Fruit fly (Drosophila melanogaster) whole organism, embryonic: ENCODE results near the gene Fibp.

Experiments
- CG10321 ChIP-seq: fragments of 200-800 bp; sonication (Bioruptor generic); IDR thresholded peaks from 2 replicates; pipeline ENCODE4 v1.3.6; 2022; ENCODE audit warnings: missing biosample characterization, missing genetic modification characterization
- CG10543 ChIP-seq: fragments of 200-800 bp; sonication (Bioruptor generic); optimal IDR thresholded peaks from 3 replicates; lab custom pipeline; 2017; ENCODE audit warnings: missing biosample characterization, mild to moderate bottlenecking, missing genetic modification characterization, moderate library complexity
- CG12236 ChIP-seq: fragments of 200-800 bp; sonication (Bioruptor generic); optimal IDR thresholded peaks from 2 replicates; lab custom pipeline; 2016; ENCODE audit warnings: missing biosample characterization, missing genetic modification characterization
- CG13296 ChIP-seq: fragments of 200-800 bp; sonication (Bioruptor generic); optimal IDR thresholded peaks from 3 replicates; lab custom pipeline; 2018; ENCODE audit warnings: missing biosample characterization, mild to moderate bottlenecking, missing genetic modification characterization
- CG15514 ChIP-seq: fragments of 200-800 bp; sonication (Bioruptor generic); optimal IDR thresholded peaks from 3 replicates; lab custom pipeline; 2017; ENCODE audit warnings: missing biosample characterization, missing genetic modification characterization, mild to moderate bottlenecking, moderate library complexity, missing genetic modification reagents
- CG17359 ChIP-seq: fragments of 200-800 bp; sonication (Bioruptor generic); optimal IDR thresholded peaks from 3 replicates; lab custom pipeline; 2018; ENCODE audit warnings: missing biosample characterization, mild to moderate bottlenecking, missing genetic modification characterization, moderate library complexity
- CG17361 ChIP-seq: fragments of 200-800 bp; sonication (Bioruptor generic); IDR thresholded peaks from 3 replicates; pipeline ENCODE4 v1.3.6; 2022; ENCODE audit warnings: missing biosample characterization, missing genetic modification characterization
- CG2202 ChIP-seq: fragments of 200-800 bp; sonication (Bioruptor generic); optimal IDR thresholded peaks from 2 replicates; lab custom pipeline; 2018; ENCODE audit warnings: missing biosample characterization, mild to moderate bottlenecking, missing genetic modification characterization
- CG34422 ChIP-seq: fragments of 200-800 bp; sonication (Bioruptor generic); IDR thresholded peaks from 3 replicates; pipeline ENCODE4 v1.3.6; 2022; ENCODE audit warnings: missing biosample characterization, missing genetic modification characterization
- CG4360 ChIP-seq: fragments of 200-800 bp; sonication (Bioruptor generic); IDR thresholded peaks from 2 replicates; pipeline ENCODE4 v1.3.6; 2022; ENCODE audit warnings: missing biosample characterization, missing genetic modification characterization
- CG4820 ChIP-seq: fragments of 200-800 bp; sonication (Bioruptor generic); optimal IDR thresholded peaks from 3 replicates; lab custom pipeline; 2016; ENCODE audit warnings: missing biosample characterization, missing genetic modification characterization
- CG9215 ChIP-seq: fragments of 200-800 bp; sonication (Bioruptor generic); IDR thresholded peaks from 2 replicates; pipeline ENCODE4 v1.3.6; 2022; ENCODE audit warnings: missing biosample characterization, missing genetic modification characterization
- Deaf1 ChIP-seq: fragments of 200-800 bp; optimal IDR thresholded peaks from 3 replicates; lab custom pipeline; 2019; ENCODE audit warnings: missing biosample characterization, mild to moderate bottlenecking, missing genetic modification characterization, moderate library complexity
- E2f1 ChIP-seq: fragments of 200-800 bp; sonication (Bioruptor generic); IDR thresholded peaks from 2 replicates; pipeline ENCODE4 v1.3.6; 2022; ENCODE audit warnings: missing biosample characterization, missing genetic modification characterization
- E2f2 ChIP-seq: fragments of 200-800 bp; sonication (Bioruptor generic); IDR thresholded peaks from 2 replicates; pipeline ENCODE4 v1.3.6; 2022; ENCODE audit warnings: missing biosample characterization, missing genetic modification characterization
- Gsc ChIP-seq: fragments of 200-800 bp; sonication (Bioruptor generic); IDR thresholded peaks from 2 replicates; pipeline ENCODE4 v1.3.6; 2022; ENCODE audit warnings: missing biosample characterization, missing genetic modification characterization
- HLH4C ChIP-seq: fragments of 200-800 bp; sonication (Bioruptor generic); IDR thresholded peaks from 3 replicates; pipeline ENCODE4 v1.3.6; 2022; ENCODE audit warnings: missing biosample characterization, missing genetic modification characterization; ENCODE audit not compliant: partially characterized antibody
- MBD-R2 ChIP-seq: fragments of 200-800 bp; sonication (Bioruptor generic); IDR thresholded peaks from 2 replicates; pipeline ENCODE4 v1.3.6; 2022; ENCODE audit warnings: missing biosample characterization, missing genetic modification characterization
- MESR4 ChIP-seq: fragments of 200-800 bp; sonication (Bioruptor generic); optimal IDR thresholded peaks from 2 replicates; lab custom pipeline; 2018; ENCODE audit warnings: missing biosample characterization, mild to moderate bottlenecking, missing genetic modification characterization, moderate library complexity
- Med ChIP-seq: fragments of 200-800 bp; sonication (Bioruptor generic); peaks from one replicate; lab custom pipeline; 2016; ENCODE audit warnings: missing biosample characterization, missing genetic modification characterization, mild to moderate bottlenecking, inconsistent platforms, moderate library complexity
- NFAT ChIP-seq: fragments of 200-800 bp; sonication (Bioruptor generic); IDR thresholded peaks from 2 replicates; pipeline ENCODE4 v1.3.6; 2022; ENCODE audit warnings: missing biosample characterization, missing genetic modification characterization
- Sry-δ ChIP-seq: fragments of 200-800 bp; sonication (Bioruptor generic); optimal IDR thresholded peaks from 2 replicates; lab custom pipeline; 2016; ENCODE audit warnings: missing biosample characterization, missing genetic modification characterization
- Trl ChIP-seq, 3 experiments: fragments of >200 bp in 2 of 3; fragments of 200-800 bp in 1 of 3; sonication (Bioruptor generic) in 1 of 3; optimal IDR thresholded peaks; 2 replicates in 1 of 3; 3 replicates in 2 of 3; lab custom pipeline; 2016 to 2017; ENCODE audit warnings: missing biosample characterization in 1 of 3, missing genetic modification characterization in 1 of 3
- YL-1 ChIP-seq: fragments of 200-800 bp; sonication (Bioruptor generic); optimal IDR thresholded peaks from 3 replicates; lab custom pipeline; 2017; ENCODE audit warnings: missing biosample characterization, mild to moderate bottlenecking, missing genetic modification characterization
- amos ChIP-seq: fragments of 200-800 bp; sonication (Bioruptor generic); IDR thresholded peaks from 2 replicates; pipeline ENCODE4 v1.3.6; 2022; ENCODE audit warnings: missing biosample characterization, missing genetic modification characterization; ENCODE audit not compliant: partially characterized antibody
- ato ChIP-seq: fragments of 200-800 bp; sonication (Bioruptor generic); IDR thresholded peaks from 2 replicates; pipeline ENCODE4 v1.3.6; 2022; ENCODE audit warnings: missing biosample characterization, missing genetic modification characterization; ENCODE audit not compliant: partially characterized antibody
- cg ChIP-seq: fragments of 200-800 bp; sonication (Bioruptor generic); optimal IDR thresholded peaks from 3 replicates; lab custom pipeline; 2019; ENCODE audit warnings: missing biosample characterization, mild to moderate bottlenecking, missing genetic modification characterization, moderate library complexity
- chinmo ChIP-seq: fragments of 200-800 bp; sonication (Bioruptor generic); IDR thresholded peaks from 4 replicates; pipeline ENCODE4 v1.3.6; 2022; ENCODE audit warnings: missing biosample characterization, missing genetic modification characterization; ENCODE audit not compliant: partially characterized antibody
- crol ChIP-seq: fragments of 200-800 bp; sonication (Bioruptor generic); IDR thresholded peaks from 2 replicates; pipeline ENCODE4 v1.3.6; 2022; ENCODE audit warnings: missing biosample characterization, missing genetic modification characterization
- ewg ChIP-seq: fragments of 200-800 bp; sonication (Bioruptor generic); optimal IDR thresholded peaks from 3 replicates; lab custom pipeline; 2017; ENCODE audit warnings: mild to moderate bottlenecking, missing biosample characterization, missing genetic modification reagents, missing genetic modification characterization
- gce ChIP-seq: fragments of 200-800 bp; sonication (Bioruptor generic); IDR thresholded peaks from 3 replicates; pipeline ENCODE4 v1.3.6; 2022; ENCODE audit warnings: missing biosample characterization, missing genetic modification characterization
- gcm2 ChIP-seq: fragments of 200-800 bp; sonication (Bioruptor generic); optimal IDR thresholded peaks from 2 replicates; lab custom pipeline; 2016; ENCODE audit warnings: missing biosample characterization, missing genetic modification characterization
- gfzf ChIP-seq: fragments of 200-800 bp; sonication (Bioruptor generic); optimal IDR thresholded peaks from 2 replicates; lab custom pipeline; 2016; ENCODE audit warnings: missing biosample characterization, mild to moderate bottlenecking, missing genetic modification characterization, moderate library complexity
- grau ChIP-seq: fragments of 200-800 bp; optimal IDR thresholded peaks from 3 replicates; lab custom pipeline; 2019; ENCODE audit warnings: missing biosample characterization, mild to moderate bottlenecking, missing genetic modification characterization, moderate library complexity
- gt ChIP-seq: fragments of 200-800 bp; sonication (Bioruptor generic); IDR thresholded peaks from 2 replicates; pipeline ENCODE4 v1.3.6; 2022; ENCODE audit warnings: missing biosample characterization, missing genetic modification characterization
- jumu ChIP-seq: fragments of 200-800 bp; sonication (Bioruptor generic); optimal IDR thresholded peaks from 3 replicates; lab custom pipeline; 2016; ENCODE audit warnings: missing biosample characterization, missing genetic modification characterization
- nerfin-1 ChIP-seq: fragments of 200-800 bp; sonication (Bioruptor generic); optimal IDR thresholded peaks from 3 replicates; lab custom pipeline; 2019; ENCODE audit warnings: missing biosample characterization, mild to moderate bottlenecking, missing genetic modification characterization, moderate library complexity
- nom ChIP-seq: fragments of 200-800 bp; sonication (Bioruptor generic); optimal IDR thresholded peaks from 2 replicates; lab custom pipeline; 2017; ENCODE audit warnings: missing biosample characterization, missing genetic modification characterization, mild to moderate bottlenecking, moderate library complexity, missing genetic modification reagents
- pfk ChIP-seq: fragments of 200-800 bp; sonication (Bioruptor generic); optimal IDR thresholded peaks from 2 replicates; lab custom pipeline; 2018; ENCODE audit warnings: missing biosample characterization, mild to moderate bottlenecking, missing genetic modification characterization, moderate library complexity
- pzg ChIP-seq: fragments of 200-800 bp; sonication (Bioruptor generic); optimal IDR thresholded peaks from 3 replicates; lab custom pipeline; 2018; ENCODE audit warnings: missing biosample characterization, mild to moderate bottlenecking, missing genetic modification characterization, moderate library complexity
- rib ChIP-seq: fragments of 200-800 bp; sonication (Bioruptor generic); IDR thresholded peaks from 2 replicates; pipeline ENCODE4 v1.3.6; 2022; ENCODE audit warnings: missing biosample characterization, missing genetic modification characterization
- ro ChIP-seq: fragments of 200-800 bp; sonication (Bioruptor generic); IDR thresholded peaks from 2 replicates; pipeline ENCODE4 v1.3.6; 2022; ENCODE audit warnings: missing biosample characterization, missing genetic modification characterization
- sim ChIP-seq: fragments of 200-800 bp; sonication (Bioruptor generic); IDR thresholded peaks from 2 replicates; pipeline ENCODE4 v1.3.6; 2022; ENCODE audit warnings: missing biosample characterization, missing genetic modification characterization
- sisA ChIP-seq: fragments of 200-800 bp; sonication (Bioruptor generic); IDR thresholded peaks from 2 replicates; pipeline ENCODE4 v1.3.6; 2022; ENCODE audit warnings: missing biosample characterization, missing genetic modification characterization
- slou ChIP-seq: fragments of 200-800 bp; sonication (Bioruptor generic); optimal IDR thresholded peaks from 3 replicates; lab custom pipeline; 2016; ENCODE audit warnings: missing biosample characterization, missing genetic modification characterization
- so ChIP-seq: fragments of 200-800 bp; sonication (Bioruptor generic); IDR thresholded peaks from 3 replicates; pipeline ENCODE4 v1.3.6; 2022; ENCODE audit warnings: missing biosample characterization, missing genetic modification characterization
- trh ChIP-seq: fragments of 200-800 bp; sonication (Bioruptor generic); optimal IDR thresholded peaks from 2 replicates; lab custom pipeline; 2016; ENCODE audit warnings: missing biosample characterization, missing genetic modification characterization
- usp ChIP-seq: fragments of >200 bp; optimal IDR thresholded peaks from 2 replicates; lab custom pipeline; 2017; ENCODE audit warnings: missing biosample characterization, missing genetic modification characterization
- zf30C ChIP-seq: fragments of 200-800 bp; sonication (Bioruptor generic); optimal IDR thresholded peaks from 3 replicates; lab custom pipeline; 2018; ENCODE audit warnings: missing biosample characterization, mild to moderate bottlenecking, missing genetic modification characterization

Gene Fibp

dm6 chr3L:19833227-19833626, 15.5 kb upstream of the Fibp start (continued):
- TF ChIP-seq cg (GFP tag; lab: Kevin White, UChicago) = peak; percentile 42
- TF ChIP-seq Trl (optimal IDR thresholded peaks at IDR 0.05; lab: Kevin White, UChicago) = peak; percentile 62 to 70
- TF ChIP-seq Trl (GFP tag; optimal IDR thresholded peaks at IDR 0.05; lab: Kevin White, UChicago) = no peak
- TF ChIP-seq CG13296 (GFP tag; lab: Kevin White, UChicago) = no peak
- no peak for TF ChIP-seq sisA
- TF ChIP-seq CG4360 (GFP tag; lab: Robert Waterston, UW) = 0 out of 2 replicates have a peak, but pooled peaks have one; percentile 13
- TF ChIP-seq grau (tag; lab: Kevin White, UChicago) = peak; percentile 66
- no peak for TF ChIP-seq Deaf1 (tag; lab: Kevin White, UChicago)
- peak; percentile 16 for TF ChIP-seq pfk (GFP tag; lab: Kevin White, UChicago)
- peak; percentile 60 for TF ChIP-seq Med
- TF ChIP-seq gt (GFP tag; lab: Robert Waterston, UW) = no peak
- TF ChIP-seq MESR4 (GFP tag; lab: Kevin White, UChicago) = no peak
- peak; percentile 28; the same call in 1 of the 2 replicates for TF ChIP-seq sim (GFP tag; lab: Robert Waterston, UW)
- TF ChIP-seq CG17359 (tag; lab: Kevin White, UChicago) = no peak
- TF ChIP-seq CG4820 (GFP tag; lab: Kevin White, UChicago) = no peak
- TF ChIP-seq Gsc (GFP tag; lab: Robert Waterston, UW) = no peak

- TF ChIP-seq CG12236 (GFP tag; lab: Kevin White, UChicago) (no peak), ato (GFP tag; lab: Robert Waterston, UW) (0 out of 2 replicates have a peak, but pooled peaks have one; percentile 17), ro (no peak), CG10321 (GFP tag; lab: Robert Waterston, UW) (0 out of 2 replicates have a peak, but pooled peaks have one; percentile 14), E2f1 (no peak), YL-1 (GFP tag; lab: Kevin White, UChicago) (peak; percentile 33), CG17361 (GFP tag; lab: Robert Waterston, UW) (no peak), nom (peak; percentile 10), Sry-δ (no peak), E2f2 (GFP tag; lab: Robert Waterston, UW) (peak; percentile 23; the same call in 1 of the 2 replicates), CG9215 (GFP tag; lab: Robert Waterston, UW) (no peak), nerfin-1 (tag; lab: Kevin White, UChicago) (peak; percentile 3), NFAT (GFP tag; lab: Robert Waterston, UW) (0 out of 2 replicates have a peak, but pooled peaks have one; percentile 10), zf30C (GFP tag; lab: Kevin White, UChicago) (no peak), MBD-R2 (GFP tag; lab: Robert Waterston, UW) (peak; percentile 10; the same call in 1 of the 2 replicates), CG2202 (tag; lab: Kevin White, UChicago) (no peak), trh (no peak), amos (GFP tag; lab: Robert Waterston, UW) (peak; percentile 37; the same call in 1 of the 2 replicates), rib (GFP tag; lab: Robert Waterston, UW) (no peak), so (GFP tag; lab: Robert Waterston, UW) (0 out of 3 replicates have a peak, but pooled peaks have one; percentile 12), slou (GFP tag; lab: Kevin White, UChicago) (no peak), HLH4C (GFP tag; lab: Robert Waterston, UW) (peak; percentile 20; the same call in 1 of the 3 replicates), pzg (peak; percentile 23), CG10543 (GFP tag; lab: Kevin White, UChicago) (no peak), ewg (GFP tag; lab: Kevin White, UChicago) (peak; percentile 92), crol (GFP tag; lab: Robert Waterston, UW) (peak; percentile 94), jumu (GFP tag; lab: Kevin White, UChicago) (no peak), gce (GFP tag; lab: Robert Waterston, UW) (0 out of 3 replicates have a peak, but pooled peaks have one; percentile 7), usp (GFP tag; lab: Kevin White, UChicago) (no peak), CG34422 (peak; percentile 10; the same call in 1 of the 3 replicates), CG15514 (GFP tag; lab: Kevin White, UChicago) (peak; percentile 98), gfzf (GFP tag; lab: Kevin White, UChicago) (no peak), chinmo (GFP tag; lab: Robert Waterston, UW) (0 out of 4 replicates have a peak, but pooled peaks have one; percentile 13), gcm2 (GFP tag; lab: Kevin White, UChicago) (no peak)
Observed at dm6 chr3L:19818701-19819100, 934 bp upstream of the Fibp start.
